Fruit fly (Drosophila melanogaster): ENCODE measurements around the gene CG17141.

CG17141 gene

DNA sequence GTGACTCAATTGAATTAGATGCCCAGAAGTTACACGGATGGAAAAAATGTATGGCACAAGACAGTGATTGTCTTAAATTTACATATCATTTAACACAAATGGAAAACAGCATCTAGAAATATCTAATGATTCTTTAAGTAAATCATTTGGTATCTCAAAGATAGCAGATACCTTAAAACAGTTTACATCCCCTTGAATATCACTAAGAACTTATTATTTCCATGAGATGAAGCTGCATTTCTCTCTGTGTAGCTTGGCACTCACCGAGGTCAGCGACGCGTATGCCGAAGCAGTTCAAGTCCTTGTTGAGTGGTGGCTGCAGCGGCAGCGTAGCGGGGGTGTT lies 27.8 kb downstream of the CG17141 start (continued):
- TF ChIP-seq CG11085 (GFP tag; IDR thresholded peaks at IDR 0.05) (no peak), CG31388 (GFP tag; optimal IDR thresholded peaks at IDR 0.05) (no peak), tio (GFP tag; optimal IDR thresholded peaks at IDR 0.05) (no peak), E2f2 (GFP tag; IDR thresholded peaks at IDR 0.05) (no peak), caup (GFP tag; optimal IDR thresholded peaks at IDR 0.05; ENCODE audit: severe bottlenecking) (no peak), CG11695 (GFP tag; IDR thresholded peaks at IDR 0.05) (no peak), CG16779 (GFP tag; IDR thresholded peaks at IDR 0.05) (no peak), unpg (GFP tag; optimal IDR thresholded peaks at IDR 0.05) (peak; percentile 47), tgo (GFP tag; IDR thresholded peaks at IDR 0.05) (no peak), CG2712 (tag; optimal IDR thresholded peaks at IDR 0.05) (peak; percentile 62), chn (GFP tag; optimal IDR thresholded peaks at IDR 0.05) (no peak), Med (GFP tag) (no peak), CG10654 (GFP tag; optimal IDR thresholded peaks at IDR 0.05) (no peak), Usf (GFP tag; optimal IDR thresholded peaks at IDR 0.05) (no peak), tll (GFP tag; optimal IDR thresholded peaks at IDR 0.05) (no peak), CG31224 (GFP tag; IDR thresholded peaks at IDR 0.05) (no peak), CG2129 (GFP tag; IDR thresholded peaks at IDR 0.05; ENCODE audit: partially characterized antibody) (no peak), CG12104 (GFP tag; optimal IDR thresholded peaks at IDR 0.05) (no peak), Dref (GFP tag; IDR thresholded peaks at IDR 0.05) (no peak), zfh1 (GFP tag; IDR thresholded peaks at IDR 0.05) (no peak), Scr (GFP tag; IDR thresholded peaks at IDR 0.05; ENCODE audit: partially characterized antibody) (no peak), ato (GFP tag; IDR thresholded peaks at IDR 0.05; ENCODE audit: partially characterized antibody) (no peak), CG33557 (GFP tag; optimal IDR thresholded peaks at IDR 0.05) (no peak), GATAe (GFP tag; conservative IDR thresholded peaks at IDR 0.05) (no peak), CG9437 (GFP tag; optimal IDR thresholded peaks at IDR 0.05) (no peak), H2.0 (GFP tag; IDR thresholded peaks at IDR 0.05) (peak; percentile 34), CG4820 (GFP tag; optimal IDR thresholded peaks at IDR 0.05) (no peak), CG13424 (tag; optimal IDR thresholded peaks at IDR 0.05) (peak; percentile 33), CG3726 (GFP tag; IDR thresholded peaks at IDR 0.05) (no peak), pan (optimal IDR thresholded peaks at IDR 0.05) (no peak), pan (GFP tag; optimal IDR thresholded peaks at IDR 0.05 in 1 of 2, IDR thresholded peaks at IDR 0.05 in 1 of 2) (peak in 1 of 2 experiments; percentile 14), HLH3B (GFP tag; IDR thresholded peaks at IDR 0.05) (no peak; the same call in 1 of the 2 replicates), Dp (GFP tag; optimal IDR thresholded peaks at IDR 0.05) (no peak), CG6654 (GFP tag; optimal IDR thresholded peaks at IDR 0.05) (no peak), lov (optimal IDR thresholded peaks at IDR 0.05) (no peak), lov (GFP tag; IDR thresholded peaks at IDR 0.05) (no peak), Lhr (GFP tag; optimal IDR thresholded peaks at IDR 0.05) (no peak), CG17359 (tag; optimal IDR thresholded peaks at IDR 0.05) (peak; percentile 62), tin (GFP tag; optimal IDR thresholded peaks at IDR 0.05) (no peak), bbx (GFP tag; IDR thresholded peaks at IDR 0.05; ENCODE audit: partially characterized antibody) (no peak), ATbp (GFP tag; optimal IDR thresholded peaks at IDR 0.05) (peak; percentile 16), CkIIα-i1 (GFP tag; IDR thresholded peaks at IDR 0.05) (no peak), Oli (tag; optimal IDR thresholded peaks at IDR 0.05) (peak; percentile 44), CG9727 (GFP tag; optimal IDR thresholded peaks at IDR 0.05) (peak; percentile 44), CG12155 (GFP tag; optimal IDR thresholded peaks at IDR 0.05) (no peak), CG6791 (GFP tag; IDR thresholded peaks at IDR 0.05; ENCODE audit: partially characterized antibody) (no peak), zen (tag; optimal IDR thresholded peaks at IDR 0.05) (peak; percentile 16), onecut (GFP tag; IDR thresholded peaks at IDR 0.05) (no peak), gcm (GFP tag; optimal IDR thresholded peaks at IDR 0.05) (no peak), CG3847 (GFP tag; IDR thresholded peaks at IDR 0.05) (0 out of 2 replicates have a peak, but pooled peaks have one; percentile 18), CG7839 (tag; optimal IDR thresholded peaks at IDR 0.05) (peak; percentile 55), jumu (GFP tag; optimal IDR thresholded peaks at IDR 0.05) (peak; percentile 22)
